Worm (Caenorhabditis elegans) whole organism, young adult: ENCODE results near the gene Y7A5A.9.

Experiments
- F10E7.11 ChIP-seq: sonication (generic microtip); optimal IDR thresholded peaks from 2 replicates; lab custom pipeline; 2017; ENCODE audit warnings: mild to moderate bottlenecking, missing genetic modification characterization, moderate library complexity, missing compliant biosample characterization
- F49E8.2 ChIP-seq: sonication (generic microtip); optimal IDR thresholded peaks from 3 replicates; lab custom pipeline; 2017; ENCODE audit warnings: missing genetic modification characterization, mild to moderate bottlenecking, missing compliant biosample characterization, antibody characterized with exemption, moderate library complexity; ENCODE audit not compliant: insufficient read depth
- F52B5.7 ChIP-seq: sonication (generic microtip); optimal IDR thresholded peaks from 2 replicates; lab custom pipeline; 2016; ENCODE audit warnings: mild to moderate bottlenecking, missing genetic modification characterization, missing compliant biosample characterization
- F57A8.1 ChIP-seq: fragments of 200-800 bp; sonication (Bioruptor generic); optimal IDR thresholded peaks from 2 replicates; lab custom pipeline; 2018; ENCODE audit warnings: mild to moderate bottlenecking, missing genetic modification characterization, moderate library complexity, missing compliant biosample characterization
- aptf-2 ChIP-seq: fragments of 200-800 bp; sonication (Bioruptor generic); conservative IDR thresholded peaks from 2 replicates; pipeline ENCODE4 v1.3.6; 2022; ENCODE audit warnings: missing genetic modification reagents, missing genetic modification characterization, missing compliant biosample characterization
- aptf-3 ChIP-seq: fragments of 200-800 bp; sonication (Bioruptor generic); IDR thresholded peaks from 2 replicates; pipeline ENCODE4 v1.3.6; 2022; ENCODE audit warnings: missing genetic modification characterization, missing compliant biosample characterization
- atf-7 ChIP-seq: sonication (generic microtip); optimal IDR thresholded peaks from 2 replicates; lab custom pipeline; 2017; ENCODE audit warnings: mild to moderate bottlenecking, missing genetic modification characterization, missing compliant biosample characterization
- athp-1 ChIP-seq: sonication (generic microtip); optimal IDR thresholded peaks from 2 replicates; lab custom pipeline; 2017; ENCODE audit warnings: mild to moderate bottlenecking, missing genetic modification characterization, missing compliant biosample characterization
- attf-5 ChIP-seq: fragments of 200-800 bp; sonication (Bioruptor generic); optimal IDR thresholded peaks from 2 replicates; lab custom pipeline; 2018; ENCODE audit warnings: mild to moderate bottlenecking, missing genetic modification characterization, missing compliant biosample characterization
- cebp-2 ChIP-seq: fragments of 200-800 bp; sonication (Bioruptor generic); IDR thresholded peaks from 2 replicates; pipeline ENCODE4 v1.3.6; 2022; ENCODE audit warnings: missing genetic modification characterization, missing compliant biosample characterization
- ceh-100 ChIP-seq: fragments of 200-800 bp; sonication (Bioruptor generic); IDR thresholded peaks from 2 replicates; pipeline ENCODE4 v1.3.6; 2022; ENCODE audit warnings: missing genetic modification reagents, missing genetic modification characterization, missing compliant biosample characterization
- ceh-91 ChIP-seq: fragments of 200-800 bp; sonication (Bioruptor generic); IDR thresholded peaks from 2 replicates; pipeline ENCODE4 v1.3.6; 2022; ENCODE audit warnings: missing genetic modification reagents, missing genetic modification characterization, missing compliant biosample characterization
- chd-7 ChIP-seq: sonication (generic microtip); optimal IDR thresholded peaks from 2 replicates; lab custom pipeline; 2016; ENCODE audit warnings: mild to moderate bottlenecking, missing genetic modification characterization, moderate library complexity, missing compliant biosample characterization
- dpff-1 ChIP-seq: sonication (generic microtip); optimal IDR thresholded peaks from 2 replicates; lab custom pipeline; 2017; ENCODE audit warnings: mild to moderate bottlenecking, missing genetic modification characterization, missing compliant biosample characterization
- egrh-3 ChIP-seq: fragments of 200-800 bp; sonication (Bioruptor generic); IDR thresholded peaks from 2 replicates; pipeline ENCODE4 v1.3.6; 2022; ENCODE audit warnings: missing genetic modification reagents, missing genetic modification characterization, missing compliant biosample characterization
- ekl-4 ChIP-seq: fragments of 200-800 bp; sonication (Bioruptor generic); IDR thresholded peaks from 2 replicates; pipeline ENCODE4 v1.3.6; 2022; ENCODE audit warnings: missing genetic modification reagents, missing genetic modification characterization, missing compliant biosample characterization
- ets-4 ChIP-seq: fragments of 200-800 bp; sonication (Bioruptor generic); optimal IDR thresholded peaks from 2 replicates; lab custom pipeline; 2018; ENCODE audit warnings: mild to moderate bottlenecking, missing genetic modification characterization, missing compliant biosample characterization
- gei-17 ChIP-seq: fragments of 200-800 bp; sonication (Bioruptor generic); optimal IDR thresholded peaks from 2 replicates; lab custom pipeline; 2018; ENCODE audit warnings: mild to moderate bottlenecking, missing genetic modification characterization, missing compliant biosample characterization
- hlh-12 ChIP-seq: sonication (generic microtip); optimal IDR thresholded peaks from 2 replicates; lab custom pipeline; 2016; ENCODE audit warnings: missing genetic modification characterization, missing compliant biosample characterization
- hmg-1.2 ChIP-seq: fragments of 200-800 bp; sonication (Bioruptor generic); IDR thresholded peaks from 2 replicates; pipeline ENCODE4 v1.3.6; 2022; ENCODE audit warnings: missing genetic modification reagents, missing genetic modification characterization, missing compliant biosample characterization
- let-607 ChIP-seq, 2 experiments: fragments of 200-800 bp in 1 of 2; sonication (Bioruptor generic) in 1 of 2; sonication (generic microtip) in 1 of 2; optimal IDR thresholded peaks; 2 replicates each; lab custom pipeline; 2016 to 2018; ENCODE audit warnings: mild to moderate bottlenecking in 2 of 2, missing compliant biosample characterization in 2 of 2, missing genetic modification characterization in 2 of 2, moderate library complexity in 2 of 2, missing genotype in 1 of 2
- lin-40 ChIP-seq: sonication (generic microtip); optimal IDR thresholded peaks from 2 replicates; lab custom pipeline; 2016; ENCODE audit warnings: missing genetic modification characterization, mild to moderate bottlenecking, missing compliant biosample characterization, missing genotype, missing genetic modification reagents
- lin-54 ChIP-seq: fragments of 200-800 bp; sonication (Bioruptor generic); optimal IDR thresholded peaks from 2 replicates; lab custom pipeline; 2018; ENCODE audit warnings: mild to moderate bottlenecking, missing genetic modification characterization, missing compliant biosample characterization
- lsy-27 ChIP-seq: sonication (generic microtip); optimal IDR thresholded peaks from 2 replicates; lab custom pipeline; 2017; ENCODE audit warnings: missing genetic modification characterization, mild to moderate bottlenecking, missing compliant biosample characterization, antibody characterized with exemption, missing genotype, borderline replicate concordance; ENCODE audit not compliant: insufficient read depth
- madf-3 ChIP-seq: fragments of 200-800 bp; sonication (Bioruptor generic); IDR thresholded peaks from 2 replicates; pipeline ENCODE4 v1.3.6; 2022; ENCODE audit warnings: missing genetic modification reagents, missing genetic modification characterization, missing compliant biosample characterization
- madf-6 ChIP-seq: fragments of 200-800 bp; sonication (Bioruptor generic); IDR thresholded peaks from 2 replicates; pipeline ENCODE4 v1.3.6; 2022; ENCODE audit warnings: missing genetic modification reagents, missing genetic modification characterization, missing compliant biosample characterization
- nfyb-1 ChIP-seq: fragments of 200-800 bp; sonication (Bioruptor generic); IDR thresholded peaks from 2 replicates; pipeline ENCODE4 v1.3.6; 2022; ENCODE audit warnings: missing genetic modification reagents, missing genetic modification characterization, missing compliant biosample characterization
- nhr-27 ChIP-seq: fragments of 200-800 bp; sonication (Bioruptor generic); optimal IDR thresholded peaks from 2 replicates; lab custom pipeline; 2018; ENCODE audit warnings: mild to moderate bottlenecking, missing genetic modification characterization, moderate library complexity, missing compliant biosample characterization
- pbrm-1 ChIP-seq: fragments of 200-800 bp; sonication (Bioruptor generic); IDR thresholded peaks from 2 replicates; pipeline ENCODE4 v1.3.6; 2022; ENCODE audit warnings: missing genetic modification reagents, missing genetic modification characterization, missing compliant biosample characterization
- rcor-1 ChIP-seq: fragments of 200-800 bp; sonication (Bioruptor generic); IDR thresholded peaks from 2 replicates; pipeline ENCODE4 v1.3.6; 2022; ENCODE audit warnings: missing genetic modification reagents, missing genetic modification characterization, missing compliant biosample characterization
- rec-8 ChIP-seq, 2 experiments: sonication (generic microtip); optimal IDR thresholded peaks; 2 replicates each; lab custom pipeline; 2016; ENCODE audit warnings: mild to moderate bottlenecking in 2 of 2, missing genetic modification characterization in 2 of 2, missing genetic modification reagents in 2 of 2, missing genotype in 2 of 2, missing biosample characterization in 1 of 2, missing compliant biosample characterization in 1 of 2, moderate library complexity in 1 of 2
- snpc-4 ChIP-seq, 5 experiments: fragments of 150-350 bp in 1 of 5; sonication (generic microtip) in 4 of 5; optimal IDR thresholded peaks; 2 replicates each; lab custom pipeline; 2014 to 2018; ENCODE audit warnings: missing genetic modification characterization in 5 of 5, missing biosample characterization in 3 of 5, antibody characterized with exemption in 2 of 5, mild to moderate bottlenecking in 2 of 5, missing compliant biosample characterization in 2 of 5, missing genotype in 2 of 5, moderate library complexity in 2 of 5, missing genetic modification reagents in 1 of 5
- tbx-9 ChIP-seq: sonication (generic microtip); optimal IDR thresholded peaks from 2 replicates; lab custom pipeline; 2016; ENCODE audit warnings: borderline replicate concordance, missing genetic modification characterization, inconsistent platforms, missing compliant biosample characterization
- tlf-1 ChIP-seq: fragments of 200-800 bp; sonication (Bioruptor generic); optimal IDR thresholded peaks from 2 replicates; lab custom pipeline; 2018; ENCODE audit warnings: mild to moderate bottlenecking, missing genetic modification characterization, missing compliant biosample characterization
- unc-130 ChIP-seq: sonication (generic microtip); optimal IDR thresholded peaks from 2 replicates; lab custom pipeline; 2016; ENCODE audit warnings: missing genetic modification reagents, missing genetic modification characterization, missing compliant biosample characterization
- zim-3 ChIP-seq: sonication (generic microtip); optimal IDR thresholded peaks from 2 replicates; lab custom pipeline; 2017; ENCODE audit warnings: mild to moderate bottlenecking, missing genetic modification characterization, moderate library complexity, missing compliant biosample characterization
- ztf-18 ChIP-seq: sonication (generic microtip); optimal IDR thresholded peaks from 2 replicates; lab custom pipeline; 2016; ENCODE audit warnings: missing genotype, mild to moderate bottlenecking, missing genetic modification characterization, missing compliant biosample characterization
- ztf-28 ChIP-seq: fragments of 200-800 bp; sonication (Bioruptor generic); IDR thresholded peaks from 2 replicates; pipeline ENCODE4 v1.3.6; 2022; ENCODE audit warnings: missing genetic modification reagents, missing genetic modification characterization, missing compliant biosample characterization

Y7A5A.9 gene

DNA sequence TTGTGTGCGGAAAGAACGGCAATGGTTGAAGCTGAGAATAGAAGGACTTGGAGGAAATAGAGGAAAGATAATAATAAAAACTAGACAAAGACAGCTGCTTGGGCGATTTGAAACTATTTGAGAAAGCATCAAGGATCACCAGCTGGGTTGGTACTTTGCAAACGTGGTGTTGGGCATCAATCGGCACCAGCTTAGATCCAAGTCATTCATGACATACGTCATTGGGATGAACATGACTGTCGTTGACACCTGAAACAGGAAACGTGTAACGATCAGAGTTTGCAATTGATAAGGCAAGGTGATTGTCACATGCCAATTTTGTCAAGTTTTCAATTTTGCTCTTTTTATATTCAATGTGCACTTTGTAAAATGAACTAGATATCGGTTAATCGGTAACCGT, 15.5 kb downstream of the Y7A5A.9 start (continued):
- TF ChIP-seq aptf-2 (no peak), lin-40 (peak; percentile 66), aptf-3 (GFP tag; lab: Robert Waterston, UW) (no peak), atf-7 (peak; percentile 94), chd-7 (tag; lab: Kevin White, UChicago) (peak; percentile 25), nhr-27 (tag; lab: Kevin White, UChicago) (no peak), madf-6 (GFP tag; lab: Robert Waterston, UW) (no peak), nfyb-1 (GFP tag; lab: Robert Waterston, UW) (peak; percentile 33; the same call in 1 of the 2 replicates), lin-54 (GFP tag; lab: Kevin White, UChicago) (no peak), pbrm-1 (no peak), ztf-28 (no peak), zim-3 (tag; lab: Kevin White, UChicago) (peak; percentile 15), F10E7.11 (tag; lab: Kevin White, UChicago) (no peak), ekl-4 (GFP tag; lab: Robert Waterston, UW) (no peak), F49E8.2 (tag; lab: Kevin White, UChicago) (no peak), lsy-27 (tag; lab: Kevin White, UChicago) (no peak), F52B5.7 (no peak), rcor-1 (GFP tag; lab: Robert Waterston, UW) (no peak), egrh-3 (no peak), attf-5 (GFP tag; lab: Kevin White, UChicago) (no peak), let-607 (tag; optimal IDR thresholded peaks at IDR 0.05; lab: Kevin White, UChicago) (peak; percentile 99), F57A8.1 (GFP tag; lab: Kevin White, UChicago) (no peak), madf-3 (GFP tag; lab: Robert Waterston, UW) (no peak), tbx-9 (tag; lab: Kevin White, UChicago) (no peak), rec-8 (tag; optimal IDR thresholded peaks at IDR 0.05; lab: Kevin White, UChicago) (no peak), hlh-12 (tag; lab: Kevin White, UChicago) (no peak), ceh-91 (GFP tag; lab: Robert Waterston, UW) (no peak), cebp-2 (GFP tag; lab: Robert Waterston, UW) (no peak), unc-130 (GFP tag; lab: Kevin White, UChicago) (no peak), ztf-18 (tag; lab: Kevin White, UChicago) (no peak), gei-17 (GFP tag; lab: Kevin White, UChicago) (peak; percentile 25), tlf-1 (GFP tag; lab: Kevin White, UChicago) (peak; percentile 60), dpff-1 (tag; lab: Kevin White, UChicago) (no peak), ceh-100 (no peak), athp-1 (tag; lab: Kevin White, UChicago) (no peak), hmg-1.2 (GFP tag; lab: Robert Waterston, UW) (no peak)

DNA sequence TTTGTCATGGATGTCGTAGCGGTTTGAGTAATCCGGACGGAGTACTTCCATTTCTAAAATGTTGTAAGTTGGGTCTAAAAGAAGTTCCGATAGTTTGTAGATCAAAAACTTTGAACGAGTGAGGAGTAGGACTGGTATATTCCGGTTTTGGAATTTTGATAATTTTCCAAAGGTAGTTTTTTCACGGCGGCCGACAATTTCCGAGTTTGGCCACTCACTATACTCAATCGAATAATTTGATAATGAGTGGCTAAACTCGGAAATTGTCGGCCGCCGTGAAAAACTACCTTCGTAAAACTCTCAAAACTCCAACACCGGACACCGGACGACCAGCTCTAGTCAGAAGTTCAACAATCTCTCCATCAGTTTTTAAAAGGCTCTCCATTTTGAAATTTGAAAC, 17.4 kb downstream of the Y7A5A.9 start:
- no peak for TF ChIP-seq ets-4
- no peak for TF ChIP-seq snpc-4 (GFP tag; optimal IDR thresholded peaks at IDR 0.05; lab: Kevin White, UChicago)
- TF ChIP-seq snpc-4 (tag; optimal IDR thresholded peaks at IDR 0.05; lab: Kevin White, UChicago) = peak in 3 of 4 experiments; percentile 22 to 84 (median 71)
